Fruit fly (Drosophila melanogaster) whole organism, embryonic: ENCODE data around the gene asf1.
A peak's percentile ranks its signal among the peaks of the same experiment; 100 is the strongest.

ENCODE experiments used
- B-H2 ChIP-seq: fragments of 200-800 bp; sonication (Bioruptor generic); optimal IDR thresholded peaks from 2 replicates; lab custom pipeline; 2018; ENCODE audit warnings: missing biosample characterization, mild to moderate bottlenecking, missing genetic modification characterization
- BtbVII ChIP-seq: fragments of 200-800 bp; sonication (Bioruptor generic); optimal IDR thresholded peaks from 3 replicates; lab custom pipeline; 2017; ENCODE audit warnings: missing biosample characterization, mild to moderate bottlenecking, missing genetic modification characterization
- CG10209 ChIP-seq: fragments of 200-800 bp; sonication (Bioruptor generic); optimal IDR thresholded peaks from 3 replicates; lab custom pipeline; 2017; ENCODE audit warnings: missing biosample characterization, mild to moderate bottlenecking, missing genetic modification characterization, missing genetic modification reagents
- CG10431 ChIP-seq: fragments of 200-800 bp; sonication (Bioruptor generic); optimal IDR thresholded peaks from 3 replicates; lab custom pipeline; 2018; ENCODE audit warnings: missing biosample characterization, mild to moderate bottlenecking, missing genetic modification characterization
- CG11560 ChIP-seq: fragments of 200-800 bp; sonication (Bioruptor generic); IDR thresholded peaks from 3 replicates; pipeline ENCODE4 v1.3.6; 2022; ENCODE audit warnings: missing biosample characterization, missing genetic modification characterization
- CG12299 ChIP-seq: fragments of 200-800 bp; sonication (Bioruptor generic); optimal IDR thresholded peaks from 2 replicates; lab custom pipeline; 2018; ENCODE audit warnings: missing biosample characterization, mild to moderate bottlenecking, missing genetic modification characterization
- CG12942 ChIP-seq: fragments of 200-800 bp; sonication (Bioruptor generic); optimal IDR thresholded peaks from 3 replicates; lab custom pipeline; 2016; ENCODE audit warnings: missing biosample characterization, missing genetic modification characterization
- CG14667 ChIP-seq: fragments of 200-800 bp; sonication (Bioruptor generic); IDR thresholded peaks from 2 replicates; pipeline ENCODE4 v1.3.6; 2022; ENCODE audit warnings: missing biosample characterization, missing genetic modification characterization
- CG15269 ChIP-seq: fragments of 200-800 bp; sonication (Bioruptor generic); optimal IDR thresholded peaks from 2 replicates; lab custom pipeline; 2018; ENCODE audit warnings: missing biosample characterization, mild to moderate bottlenecking, missing genetic modification characterization, moderate library complexity
- CG15514 ChIP-seq: fragments of 200-800 bp; sonication (Bioruptor generic); optimal IDR thresholded peaks from 3 replicates; lab custom pipeline; 2017; ENCODE audit warnings: missing biosample characterization, missing genetic modification characterization, mild to moderate bottlenecking, moderate library complexity, missing genetic modification reagents
- CG17568 ChIP-seq: fragments of 200-800 bp; sonication (Bioruptor generic); optimal IDR thresholded peaks from 2 replicates; lab custom pipeline; 2018; ENCODE audit warnings: missing biosample characterization, mild to moderate bottlenecking, missing genetic modification characterization, moderate library complexity
- CG18476 ChIP-seq: fragments of 200-800 bp; sonication (Bioruptor generic); optimal IDR thresholded peaks from 2 replicates; lab custom pipeline; 2016; ENCODE audit warnings: missing biosample characterization, mild to moderate bottlenecking, missing genetic modification characterization
- CG18599 ChIP-seq: fragments of 200-800 bp; sonication (Bioruptor generic); optimal IDR thresholded peaks from 3 replicates; lab custom pipeline; 2017; ENCODE audit warnings: missing biosample characterization, missing genetic modification characterization, mild to moderate bottlenecking, moderate library complexity, missing genetic modification reagents
- CG2875 ChIP-seq: fragments of 200-800 bp; sonication (Bioruptor generic); optimal IDR thresholded peaks from 2 replicates; lab custom pipeline; 2017; ENCODE audit warnings: missing biosample characterization, mild to moderate bottlenecking, missing genetic modification characterization, missing genetic modification reagents
- CG30020 ChIP-seq: fragments of 200-800 bp; optimal IDR thresholded peaks from 2 replicates; lab custom pipeline; 2019; ENCODE audit warnings: missing biosample characterization, mild to moderate bottlenecking, missing genetic modification characterization, moderate library complexity
- CG34422 ChIP-seq: fragments of 200-800 bp; sonication (Bioruptor generic); IDR thresholded peaks from 3 replicates; pipeline ENCODE4 v1.3.6; 2022; ENCODE audit warnings: missing biosample characterization, missing genetic modification characterization
- CG42726 ChIP-seq: fragments of 200-800 bp; sonication (Bioruptor generic); IDR thresholded peaks from 2 replicates; pipeline ENCODE4 v1.3.6; 2022; ENCODE audit warnings: missing biosample characterization, missing genetic modification characterization; ENCODE audit not compliant: partially characterized antibody
- CG4328 ChIP-seq: fragments of 200-800 bp; sonication (Bioruptor generic); optimal IDR thresholded peaks from 3 replicates; lab custom pipeline; 2017; ENCODE audit warnings: missing biosample characterization, missing genetic modification reagents, missing genetic modification characterization
- CG4820 ChIP-seq: fragments of 200-800 bp; sonication (Bioruptor generic); optimal IDR thresholded peaks from 3 replicates; lab custom pipeline; 2016; ENCODE audit warnings: missing biosample characterization, missing genetic modification characterization
- CG6683 ChIP-seq: fragments of 200-800 bp; sonication (Bioruptor generic); optimal IDR thresholded peaks from 2 replicates; lab custom pipeline; 2017; ENCODE audit warnings: missing biosample characterization, mild to moderate bottlenecking, missing genetic modification characterization, missing genetic modification reagents
- CHES-1-like ChIP-seq: fragments of 200-800 bp; sonication (Bioruptor generic); optimal IDR thresholded peaks from 2 replicates; lab custom pipeline; 2016; ENCODE audit warnings: missing biosample characterization, missing genetic modification characterization
- CkIIα-i1 ChIP-seq: fragments of 200-800 bp; sonication (Bioruptor generic); IDR thresholded peaks from 2 replicates; pipeline ENCODE4 v1.3.6; 2022; ENCODE audit warnings: missing biosample characterization, missing genetic modification characterization
- D19A ChIP-seq: fragments of 200-800 bp; optimal IDR thresholded peaks from 3 replicates; lab custom pipeline; 2019; ENCODE audit warnings: missing biosample characterization, mild to moderate bottlenecking, missing genetic modification characterization, moderate library complexity
- E2f1 ChIP-seq: fragments of 200-800 bp; sonication (Bioruptor generic); IDR thresholded peaks from 2 replicates; pipeline ENCODE4 v1.3.6; 2022; ENCODE audit warnings: missing biosample characterization, missing genetic modification characterization
- Fer3 ChIP-seq: fragments of 200-800 bp; sonication (Bioruptor generic); optimal IDR thresholded peaks from 2 replicates; lab custom pipeline; 2018; ENCODE audit warnings: missing biosample characterization, mild to moderate bottlenecking, missing genetic modification characterization, moderate library complexity
- HLH3B ChIP-seq: fragments of 200-800 bp; sonication (Bioruptor generic); IDR thresholded peaks from 2 replicates; pipeline ENCODE4 v1.3.6; 2022; ENCODE audit warnings: missing biosample characterization, missing genetic modification characterization
- Hr3 ChIP-seq: fragments of 200-800 bp; sonication (Bioruptor generic); optimal IDR thresholded peaks from 3 replicates; lab custom pipeline; 2016; ENCODE audit warnings: missing biosample characterization, missing genetic modification characterization
- Lhr ChIP-seq: fragments of 200-800 bp; sonication (Bioruptor generic); optimal IDR thresholded peaks from 3 replicates; lab custom pipeline; 2017; ENCODE audit warnings: mild to moderate bottlenecking, missing biosample characterization, missing genetic modification reagents, missing genetic modification characterization
- MESR4 ChIP-seq: fragments of 200-800 bp; sonication (Bioruptor generic); optimal IDR thresholded peaks from 2 replicates; lab custom pipeline; 2018; ENCODE audit warnings: missing biosample characterization, mild to moderate bottlenecking, missing genetic modification characterization, moderate library complexity
- Med ChIP-seq: fragments of 200-800 bp; sonication (Bioruptor generic); peaks from one replicate; lab custom pipeline; 2016; ENCODE audit warnings: missing biosample characterization, missing genetic modification characterization, mild to moderate bottlenecking, inconsistent platforms, moderate library complexity
- NFAT ChIP-seq: fragments of 200-800 bp; sonication (Bioruptor generic); IDR thresholded peaks from 2 replicates; pipeline ENCODE4 v1.3.6; 2022; ENCODE audit warnings: missing biosample characterization, missing genetic modification characterization
- Rfx ChIP-seq: fragments of 200-800 bp; sonication (Bioruptor generic); IDR thresholded peaks from 2 replicates; pipeline ENCODE4 v1.3.6; 2022; ENCODE audit warnings: missing biosample characterization, missing genetic modification characterization
- ac ChIP-seq: fragments of 200-800 bp; sonication (Bioruptor generic); optimal IDR thresholded peaks from 3 replicates; lab custom pipeline; 2017; ENCODE audit warnings: missing biosample characterization, mild to moderate bottlenecking, missing genetic modification characterization
- bbx ChIP-seq: fragments of 200-800 bp; sonication (Bioruptor generic); IDR thresholded peaks from 2 replicates; pipeline ENCODE4 v1.3.6; 2022; ENCODE audit warnings: missing biosample characterization, missing genetic modification characterization; ENCODE audit not compliant: partially characterized antibody
- bowl ChIP-seq: fragments of 200-800 bp; sonication (Bioruptor generic); IDR thresholded peaks from 2 replicates; pipeline ENCODE4 v1.3.6; 2022; ENCODE audit warnings: missing biosample characterization, missing genetic modification characterization
- bsh ChIP-seq, 2 experiments: fragments of 200-800 bp; sonication (Bioruptor generic); optimal IDR thresholded peaks; 2 replicates each; lab custom pipeline; 2017 to 2018; ENCODE audit warnings: mild to moderate bottlenecking in 2 of 2, missing biosample characterization in 2 of 2, missing genetic modification characterization in 2 of 2, moderate library complexity in 1 of 2
- caup ChIP-seq: fragments of 200-800 bp; sonication (Bioruptor generic); optimal IDR thresholded peaks from 3 replicates; lab custom pipeline; 2017; ENCODE audit warnings: missing biosample characterization, mild to moderate bottlenecking, missing genetic modification characterization, moderate library complexity; ENCODE audit not compliant: severe bottlenecking
- chinmo ChIP-seq: fragments of 200-800 bp; sonication (Bioruptor generic); IDR thresholded peaks from 4 replicates; pipeline ENCODE4 v1.3.6; 2022; ENCODE audit warnings: missing biosample characterization, missing genetic modification characterization; ENCODE audit not compliant: partially characterized antibody
- da ChIP-seq: fragments of 200-800 bp; sonication (Bioruptor generic); optimal IDR thresholded peaks from 2 replicates; lab custom pipeline; 2016; ENCODE audit warnings: missing biosample characterization, missing genetic modification characterization
- dimm ChIP-seq: fragments of 200-800 bp; sonication (Bioruptor generic); IDR thresholded peaks from 2 replicates; pipeline ENCODE4 v1.3.6; 2022; ENCODE audit warnings: missing biosample characterization, missing genetic modification characterization
- fd3F ChIP-seq: fragments of 200-800 bp; sonication (Bioruptor generic); optimal IDR thresholded peaks from 2 replicates; lab custom pipeline; 2018; ENCODE audit warnings: missing biosample characterization, mild to moderate bottlenecking, missing genetic modification characterization, moderate library complexity
- grau ChIP-seq: fragments of 200-800 bp; optimal IDR thresholded peaks from 3 replicates; lab custom pipeline; 2019; ENCODE audit warnings: missing biosample characterization, mild to moderate bottlenecking, missing genetic modification characterization, moderate library complexity
- ham ChIP-seq: fragments of 200-800 bp; sonication (Bioruptor generic); IDR thresholded peaks from 2 replicates; pipeline ENCODE4 v1.3.6; 2022; ENCODE audit warnings: missing biosample characterization, missing genetic modification characterization
- jumu ChIP-seq: fragments of 200-800 bp; sonication (Bioruptor generic); optimal IDR thresholded peaks from 3 replicates; lab custom pipeline; 2016; ENCODE audit warnings: missing biosample characterization, missing genetic modification characterization
- run ChIP-seq: fragments of 200-800 bp; sonication (Bioruptor generic); optimal IDR thresholded peaks from 3 replicates; lab custom pipeline; 2018; ENCODE audit warnings: missing biosample characterization, mild to moderate bottlenecking, missing genetic modification characterization
- sd ChIP-seq: fragments of 200-800 bp; sonication (Bioruptor generic); optimal IDR thresholded peaks from 3 replicates; lab custom pipeline; 2018; ENCODE audit warnings: missing biosample characterization, mild to moderate bottlenecking, missing genetic modification characterization, moderate library complexity
- sens ChIP-seq: fragments of 200-800 bp; sonication (Bioruptor generic); peaks from one replicate; lab custom pipeline; 2016; ENCODE audit warnings: missing biosample characterization, missing genetic modification characterization
- seq ChIP-seq: fragments of 200-800 bp; sonication (Bioruptor generic); IDR thresholded peaks from 2 replicates; pipeline ENCODE4 v1.3.6; 2022; ENCODE audit warnings: missing biosample characterization, missing genetic modification characterization
- sim ChIP-seq: fragments of 200-800 bp; sonication (Bioruptor generic); IDR thresholded peaks from 2 replicates; pipeline ENCODE4 v1.3.6; 2022; ENCODE audit warnings: missing biosample characterization, missing genetic modification characterization
- sob ChIP-seq: fragments of 200-800 bp; sonication (Bioruptor generic); IDR thresholded peaks from 2 replicates; pipeline ENCODE4 v1.3.6; 2022; ENCODE audit warnings: missing biosample characterization, missing genetic modification characterization
- wor ChIP-seq: fragments of 200-800 bp; sonication (Bioruptor generic); IDR thresholded peaks from 2 replicates; pipeline ENCODE4 v1.3.6; 2022; ENCODE audit warnings: missing biosample characterization, missing genetic modification characterization

asf1 gene

dm6 chr3L:19612172-19612571 lies 6.5 kb upstream of the asf1 start, which contains the start of the genes Lon and PIG-F (continued):
- peak; percentile 94 for TF ChIP-seq CG11560 (tag; lab: Robert Waterston, UW)
- peak; percentile 98 for TF ChIP-seq NFAT (GFP tag; lab: Robert Waterston, UW)
- TF ChIP-seq CG34422 (GFP tag; lab: Robert Waterston, UW) = peak; percentile 99
- no peak for TF ChIP-seq sd (tag; lab: Kevin White, UChicago)
- peak; percentile 93 for TF ChIP-seq ham (GFP tag; lab: Robert Waterston, UW)
- no peak for TF ChIP-seq chinmo (GFP tag; lab: Robert Waterston, UW)
- peak; percentile 100 for TF ChIP-seq Hr3 (GFP tag; lab: Kevin White, UChicago)
- TF ChIP-seq fd3F = peak; percentile 99
- peak; percentile 94 for TF ChIP-seq sim (GFP tag; lab: Robert Waterston, UW)
- TF ChIP-seq CG6683 = peak; percentile 97
- TF ChIP-seq CG14667 (GFP tag; lab: Robert Waterston, UW) = peak; percentile 98
- peak; percentile 98 for TF ChIP-seq E2f1 (GFP tag; lab: Robert Waterston, UW)
- peak; percentile 94 for TF ChIP-seq CG15514 (GFP tag; lab: Kevin White, UChicago)
- peak; percentile 98 for TF ChIP-seq wor (GFP tag; lab: Robert Waterston, UW)
- peak; percentile 99 for TF ChIP-seq CG10209 (GFP tag; lab: Kevin White, UChicago)
- TF ChIP-seq CG17568 (GFP tag; lab: Kevin White, UChicago) = peak; percentile 98
- peak; percentile 97 for TF ChIP-seq run (tag; lab: Kevin White, UChicago)
- TF ChIP-seq CG4820 (GFP tag; lab: Kevin White, UChicago) = peak; percentile 99
- peak; percentile 99 for TF ChIP-seq CG18476 (GFP tag; lab: Kevin White, UChicago)
- peak; percentile 99 for TF ChIP-seq Rfx (GFP tag; lab: Robert Waterston, UW)
- peak; percentile 94 for TF ChIP-seq dimm (GFP tag; lab: Robert Waterston, UW)
- peak; percentile 93 for TF ChIP-seq CG30020
- TF ChIP-seq grau = peak; percentile 99
- peak; percentile 99 for TF ChIP-seq BtbVII (GFP tag; lab: Kevin White, UChicago)
- 0 out of 2 replicates have a peak, but pooled peaks have one; percentile 32 for TF ChIP-seq CG42726 (GFP tag; lab: Robert Waterston, UW)
- peak; percentile 98 to 99 for TF ChIP-seq bsh (GFP tag; optimal IDR thresholded peaks at IDR 0.05; lab: Kevin White, UChicago)
- peak; percentile 99 for TF ChIP-seq caup (GFP tag; lab: Kevin White, UChicago)
- TF ChIP-seq jumu (GFP tag; lab: Kevin White, UChicago) = peak; percentile 98
- TF ChIP-seq CG15269 (tag; lab: Kevin White, UChicago) = peak; percentile 99
- peak; percentile 96 for TF ChIP-seq Lhr (GFP tag; lab: Kevin White, UChicago)
- TF ChIP-seq sob = peak; percentile 99
- TF ChIP-seq bowl (GFP tag; lab: Robert Waterston, UW) = peak; percentile 92
- peak; percentile 99 for TF ChIP-seq CG12299
- TF ChIP-seq CkIIα-i1 (GFP tag; lab: Robert Waterston, UW) = peak; percentile 89
- TF ChIP-seq CG4328 (GFP tag; lab: Kevin White, UChicago) = peak; percentile 99
- TF ChIP-seq sens (GFP tag; lab: Kevin White, UChicago) = peak; percentile 100
- TF ChIP-seq ac = peak; percentile 99

- TF ChIP-seq CG2875 = no peak
- peak; percentile 68 for TF ChIP-seq CG18599
- TF ChIP-seq bbx = peak; percentile 32; the same call in 1 of the 2 replicates
- peak; percentile 83 for TF ChIP-seq Med (GFP tag; lab: Kevin White, UChicago)
- TF ChIP-seq D19A (tag; lab: Kevin White, UChicago) = no peak
- TF ChIP-seq HLH3B = 0 out of 2 replicates have a peak, but pooled peaks have one; percentile 13
- TF ChIP-seq da (GFP tag; lab: Kevin White, UChicago) = no peak
- no peak for TF ChIP-seq MESR4 (GFP tag; lab: Kevin White, UChicago)
- TF ChIP-seq CG10431 (GFP tag; lab: Kevin White, UChicago) = no peak
- no peak for TF ChIP-seq CG12942
- TF ChIP-seq CHES-1-like (GFP tag; lab: Kevin White, UChicago) = peak; percentile 18
- TF ChIP-seq Fer3 (tag; lab: Kevin White, UChicago) = no peak
- TF ChIP-seq B-H2 (GFP tag; lab: Kevin White, UChicago) = peak; percentile 11
- no peak for TF ChIP-seq seq (GFP tag; lab: Robert Waterston, UW)
These were observed 12.0 kb downstream of the asf1 start for dm6 chr3L:19630701-19631100.
